Worm (Caenorhabditis elegans) whole organism, L1 larva: ENCODE results near the gene C55A1.7.
"Not testable (repeated sequence)": the region's sequence is repeated elsewhere in the genome, so short reads cannot be mapped to it uniquely, and the experiment has no call there.

Experiments
- Y116A8C.19 ChIP-seq: sonication (generic microtip); optimal IDR thresholded peaks from 2 replicates; lab custom pipeline; 2016; ENCODE audit warnings: missing compliant biosample characterization, missing genetic modification characterization, borderline replicate concordance
- aha-1 ChIP-seq: fragments of 150-350 bp; optimal IDR thresholded peaks from 2 replicates; lab custom pipeline; 2014; ENCODE audit warnings: missing biosample characterization, missing genetic modification characterization
- alr-1 ChIP-seq: fragments of 200-800 bp; sonication (Bioruptor generic); optimal IDR thresholded peaks from 2 replicates; lab custom pipeline; 2018; ENCODE audit warnings: borderline replicate concordance, mild to moderate bottlenecking, missing genetic modification characterization, missing compliant biosample characterization
- blmp-1 ChIP-seq: fragments of 150-350 bp; optimal IDR thresholded peaks from 2 replicates; lab custom pipeline; 2014; ENCODE audit warnings: missing biosample characterization, missing genetic modification characterization
- ceh-82 ChIP-seq, 3 experiments: fragments of 150-350 bp in 1 of 3; sonication (generic microtip) in 2 of 3; optimal IDR thresholded peaks; 2 replicates each; lab custom pipeline; 2014 to 2017; ENCODE audit warnings: missing biosample characterization in 3 of 3, missing genetic modification characterization in 3 of 3
- ceh-90 ChIP-seq: sonication (generic microtip); optimal IDR thresholded peaks from 2 replicates; lab custom pipeline; 2016; ENCODE audit warnings: missing genetic modification characterization, missing compliant biosample characterization
- dpl-1 ChIP-seq, 3 experiments: fragments of 150-350 bp in 2 of 3; sonication (generic microtip) in 1 of 3; optimal IDR thresholded peaks; 2 replicates each; lab custom pipeline; 2014 to 2017; ENCODE audit warnings: missing biosample characterization in 3 of 3, missing genetic modification characterization in 3 of 3, missing genetic modification reagents in 3 of 3
- dsc-1 ChIP-seq: sonication (generic microtip); optimal IDR thresholded peaks from 2 replicates; lab custom pipeline; 2016; ENCODE audit warnings: mild to moderate bottlenecking, missing genetic modification characterization, missing compliant biosample characterization
- efl-3 ChIP-seq: fragments of 200-800 bp; sonication (Bioruptor generic); optimal IDR thresholded peaks from 2 replicates; lab custom pipeline; 2018; ENCODE audit warnings: mild to moderate bottlenecking, missing genetic modification characterization, missing compliant biosample characterization
- egl-27 ChIP-seq, 2 experiments: fragments of 150-350 bp in 1 of 2; sonication (generic microtip); optimal IDR thresholded peaks; 3 replicates each; lab custom pipeline; 2017 to 2018; ENCODE audit warnings: missing biosample characterization in 2 of 2, missing genetic modification characterization in 2 of 2, missing genetic modification reagents in 2 of 2
- elt-3 ChIP-seq, 6 experiments: fragments of 150-350 bp in 1 of 6; sonication (generic microtip); optimal IDR thresholded peaks; 2 replicates each; lab custom pipeline; 2017 to 2018; ENCODE audit warnings: missing biosample characterization in 6 of 6, missing genetic modification characterization in 6 of 6, inconsistent platforms in 1 of 6
- fkh-4 ChIP-seq: sonication (generic microtip); optimal IDR thresholded peaks from 2 replicates; lab custom pipeline; 2016; ENCODE audit warnings: missing compliant biosample characterization, missing genetic modification characterization, borderline replicate concordance
- fkh-8 ChIP-seq: sonication (generic microtip); optimal IDR thresholded peaks from 2 replicates; lab custom pipeline; 2016; ENCODE audit warnings: mild to moderate bottlenecking, missing genetic modification characterization, missing compliant biosample characterization
- fos-1 ChIP-seq: fragments of 150-350 bp; optimal IDR thresholded peaks from 2 replicates; lab custom pipeline; 2014; ENCODE audit warnings: missing biosample characterization, missing genetic modification characterization
- grh-1 ChIP-seq: fragments of 200-800 bp; sonication (Bioruptor generic); IDR thresholded peaks from 2 replicates; pipeline ENCODE4 v1.3.6; 2022; ENCODE audit warnings: missing genetic modification reagents, missing genetic modification characterization, missing compliant biosample characterization
- hpl-2 ChIP-seq: fragments of 150-350 bp; optimal IDR thresholded peaks from 2 replicates; lab custom pipeline; 2014; ENCODE audit warnings: missing biosample characterization, missing genetic modification reagents, missing genetic modification characterization
- irx-1 ChIP-seq: sonication (generic microtip); optimal IDR thresholded peaks from 2 replicates; lab custom pipeline; 2016; ENCODE audit warnings: missing genetic modification characterization, missing compliant biosample characterization
- isw-1 ChIP-seq: fragments of 200-800 bp; sonication (Bioruptor generic); IDR thresholded peaks from 2 replicates; pipeline ENCODE4 v1.3.6; 2022; ENCODE audit warnings: missing genetic modification characterization, missing compliant biosample characterization
- jun-1 ChIP-seq: fragments of 150-350 bp; optimal IDR thresholded peaks from 2 replicates; lab custom pipeline; 2014; ENCODE audit warnings: missing biosample characterization, missing genetic modification reagents, missing genetic modification characterization
- lin-39 ChIP-seq: fragments of 150-350 bp; optimal IDR thresholded peaks from 2 replicates; lab custom pipeline; 2014; ENCODE audit warnings: missing biosample characterization, missing genetic modification reagents, missing genetic modification characterization
- mab-9 ChIP-seq: fragments of 200-800 bp; sonication (Bioruptor generic); IDR thresholded peaks from 2 replicates; pipeline ENCODE4 v1.3.6; 2022; ENCODE audit warnings: missing genetic modification reagents, missing genetic modification characterization, missing compliant biosample characterization
- mdl-1 ChIP-seq, 2 experiments: fragments of 150-350 bp; optimal IDR thresholded peaks; 2 replicates each; lab custom pipeline; 2014 to 2017; ENCODE audit warnings: missing biosample characterization in 2 of 2, missing genetic modification characterization in 2 of 2, inconsistent platforms in 1 of 2
- mef-2 ChIP-seq: fragments of 150-350 bp; optimal IDR thresholded peaks from 2 replicates; lab custom pipeline; 2014; ENCODE audit warnings: missing biosample characterization, missing genetic modification characterization
- mep-1 ChIP-seq: fragments of 150-350 bp; optimal IDR thresholded peaks from 2 replicates; lab custom pipeline; 2014; ENCODE audit warnings: missing biosample characterization, missing genetic modification characterization
- nhr-47 ChIP-seq: sonication (generic microtip); optimal IDR thresholded peaks from 2 replicates; lab custom pipeline; 2016; ENCODE audit warnings: mild to moderate bottlenecking, missing genetic modification characterization, moderate library complexity, missing compliant biosample characterization
- nhr-71 ChIP-seq: sonication (generic microtip); optimal IDR thresholded peaks from 2 replicates; lab custom pipeline; 2016; ENCODE audit warnings: mild to moderate bottlenecking, missing genetic modification characterization, moderate library complexity, missing compliant biosample characterization
- nhr-77 ChIP-seq: fragments of 150-350 bp; optimal IDR thresholded peaks from 2 replicates; lab custom pipeline; 2014; ENCODE audit warnings: missing biosample characterization, missing genetic modification characterization
- pag-3 ChIP-seq: sonication (generic microtip); optimal IDR thresholded peaks from 2 replicates; lab custom pipeline; 2017; ENCODE audit warnings: missing genetic modification characterization, mild to moderate bottlenecking, missing compliant biosample characterization, antibody characterized with exemption, borderline replicate concordance; ENCODE audit not compliant: insufficient read depth
- pax-3 ChIP-seq: fragments of 200-800 bp; sonication (Bioruptor generic); optimal IDR thresholded peaks from 2 replicates; lab custom pipeline; 2018; ENCODE audit warnings: mild to moderate bottlenecking, missing genetic modification characterization, moderate library complexity, missing compliant biosample characterization
- skn-1 ChIP-seq: fragments of 150-350 bp; optimal IDR thresholded peaks from 2 replicates; lab custom pipeline; 2014; ENCODE audit warnings: missing biosample characterization, missing genetic modification characterization
- sox-4 ChIP-seq: sonication (generic microtip); optimal IDR thresholded peaks from 2 replicates; lab custom pipeline; 2016; ENCODE audit warnings: missing genetic modification characterization, missing compliant biosample characterization
- sptf-1 ChIP-seq: fragments of 150-350 bp; optimal IDR thresholded peaks from 2 replicates; lab custom pipeline; 2014; ENCODE audit warnings: missing biosample characterization, missing genetic modification characterization
- swsn-7 ChIP-seq: sonication (generic microtip); optimal IDR thresholded peaks from 2 replicates; lab custom pipeline; 2016; ENCODE audit warnings: missing genetic modification characterization, missing compliant biosample characterization
- unc-62 ChIP-seq: fragments of 150-350 bp; optimal IDR thresholded peaks from 2 replicates; lab custom pipeline; 2014; ENCODE audit warnings: missing biosample characterization, missing genetic modification reagents, missing genetic modification characterization
- unc-98 ChIP-seq: fragments of 200-800 bp; sonication (Bioruptor generic); IDR thresholded peaks from 2 replicates; pipeline ENCODE4 v1.3.6; 2022; ENCODE audit warnings: missing genetic modification characterization, missing compliant biosample characterization
- zag-1 ChIP-seq: fragments of 150-350 bp; optimal IDR thresholded peaks from 2 replicates; lab custom pipeline; 2014; ENCODE audit warnings: missing biosample characterization, missing genetic modification characterization

C55A1.7 gene

DNA sequence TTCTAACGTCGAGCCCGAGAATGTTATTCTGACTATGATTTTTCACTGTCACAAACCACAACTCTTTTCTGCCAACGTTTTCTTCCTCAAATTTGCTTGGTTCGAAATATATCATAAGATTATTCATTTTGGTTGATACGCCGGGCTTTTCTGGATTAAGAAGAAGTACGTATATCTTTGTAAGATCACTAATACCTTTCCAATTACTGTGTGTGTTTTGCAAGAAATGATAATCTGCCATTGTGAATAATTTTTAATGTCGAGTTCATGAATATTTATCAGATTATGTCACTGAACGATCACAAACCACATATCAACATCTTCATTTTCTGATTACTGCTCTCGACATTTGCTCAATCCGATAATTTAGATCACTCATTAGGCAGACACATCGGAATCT is 38.2 kb upstream of the C55A1.7 start, which contains the start of gene nhr-196:
Gene nhr-196 (plus strand): TSS at position 118 of the 400 bp plus-strand sequence.
- TF ChIP-seq fkh-4 (tag; lab: Kevin White, UChicago) (peak; percentile 24), dpl-1 (GFP tag; optimal IDR thresholded peaks at IDR 0.05; lab: Kevin White, UChicago) (no peak), skn-1 (tag; lab: Kevin White, UChicago) (no peak), nhr-71 (tag; lab: Kevin White, UChicago) (peak; percentile 17), nhr-47 (tag; lab: Kevin White, UChicago) (peak; percentile 49), swsn-7 (tag; lab: Kevin White, UChicago) (no peak), pax-3 (tag; lab: Kevin White, UChicago) (peak; percentile 80), sox-4 (tag; lab: Kevin White, UChicago) (peak; percentile 58), sptf-1 (tag; lab: Kevin White, UChicago) (no peak), dsc-1 (tag; lab: Kevin White, UChicago) (peak; percentile 98), egl-27 (tag; optimal IDR thresholded peaks at IDR 0.05; lab: Kevin White, UChicago) (no peak), fkh-8 (peak; percentile 66)
- TF ChIP-seq, all 84 proteins: peak for 7

ce11 chrV:15677222-15677621 is 29.8 kb upstream of the C55A1.7 start, which contains the start of gene nhr-52:
Gene nhr-52 (plus strand): TSS chrV:15677522.
- TF ChIP-seq nhr-47 (tag; lab: Kevin White, UChicago) (no peak), grh-1 (no peak), elt-3 (tag; optimal IDR thresholded peaks at IDR 0.05; lab: Kevin White, UChicago) (no peak)
- TF ChIP-seq, all 84 proteins: peak for 0

DNA sequence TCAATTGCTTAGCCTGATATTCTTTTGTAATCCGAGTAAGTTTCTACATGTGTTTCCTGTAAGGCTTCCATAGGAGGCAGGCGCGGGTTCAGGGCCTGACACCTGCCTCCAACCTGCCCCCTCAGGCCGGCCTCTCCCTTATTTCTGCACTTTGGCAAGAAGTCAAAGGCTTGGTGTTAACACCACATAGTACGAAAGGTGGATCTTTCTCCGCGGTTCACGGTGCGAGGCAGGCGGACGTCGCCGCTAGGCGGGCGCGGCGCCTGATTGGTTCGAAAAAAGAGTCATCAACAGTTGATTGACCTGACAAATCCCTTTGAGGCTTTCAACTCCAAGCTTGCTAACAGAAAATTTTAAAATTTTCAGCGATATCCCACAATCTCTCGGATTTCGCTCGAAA is 27.5 kb upstream of the C55A1.7 start:
- no peak for TF ChIP-seq mdl-1 (tag; optimal IDR thresholded peaks at IDR 0.05; lab: Kevin White, UChicago)
- TF ChIP-seq ceh-90: no peak
- no peak for TF ChIP-seq nhr-71 (tag; lab: Kevin White, UChicago)
- TF ChIP-seq fos-1: no peak
- no peak for TF ChIP-seq irx-1
- no peak for TF ChIP-seq mab-9 (GFP tag; lab: Robert Waterston, UW)
- TF ChIP-seq aha-1: no peak
- no peak for TF ChIP-seq unc-98 (GFP tag; lab: Robert Waterston, UW)
- TF ChIP-seq jun-1 (tag; lab: Kevin White, UChicago): no peak
- no peak for TF ChIP-seq Y116A8C.19 (tag; lab: Kevin White, UChicago)
- no peak for TF ChIP-seq hpl-2 (GFP tag; lab: Kevin White, UChicago)

DNA sequence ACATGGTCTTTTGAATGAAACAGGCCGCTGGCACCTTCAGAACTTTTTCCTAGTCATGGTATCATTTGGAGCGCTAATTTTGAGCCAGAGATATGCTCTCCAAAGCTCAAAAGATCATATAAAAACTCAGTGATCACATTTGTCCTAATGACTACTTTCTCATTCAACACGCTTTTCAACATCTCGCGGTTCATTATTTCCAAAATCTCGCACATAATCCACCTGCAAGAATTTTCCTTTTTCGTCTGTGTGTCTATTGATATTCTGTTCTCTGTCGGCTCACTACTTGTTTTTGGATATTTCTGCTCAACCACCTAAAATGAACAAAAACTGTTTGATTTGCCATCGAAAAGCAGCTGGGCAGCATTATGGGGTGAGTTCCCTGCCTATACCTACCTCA is 26.3 kb upstream of the C55A1.7 start, which contains the start of gene nhr-51:
Gene nhr-51 (plus strand): TSS at position 301 of the 400 bp plus-strand sequence.
- TF ChIP-seq unc-98 (GFP tag; lab: Robert Waterston, UW) (no peak), mep-1 (tag; lab: Kevin White, UChicago) (no peak), isw-1 (no peak), jun-1 (tag; lab: Kevin White, UChicago) (no peak), ceh-82 (tag; optimal IDR thresholded peaks at IDR 0.05; lab: Kevin White, UChicago) (no peak), nhr-77 (tag; lab: Kevin White, UChicago) (no peak), efl-3 (GFP tag; lab: Kevin White, UChicago) (no peak), zag-1 (tag; lab: Kevin White, UChicago) (no peak), alr-1 (no peak), unc-62 (GFP tag; lab: Kevin White, UChicago) (no peak), mef-2 (tag; lab: Kevin White, UChicago) (no peak), lin-39 (tag; lab: Kevin White, UChicago) (no peak)

- not testable (repeated sequence) for TF ChIP-seq unc-98 (GFP tag; lab: Robert Waterston, UW); blmp-1 (tag; lab: Kevin White, UChicago); pag-3 (tag; lab: Kevin White, UChicago)
Observed at ce11 chrV:15670139-15670538, 22.7 kb upstream of the C55A1.7 start, which contains the start of gene K06B4.15. Gene K06B4.15 (plus strand): TSS chrV:15670439.
